Fruit fly (Drosophila melanogaster): Measurements from ENCODE around the gene Sfp24Bc.

Sfp24Bc gene

dm6 chr2L:3719414-3719959 is 49.1 kb upstream of the Sfp24Bc start (continued):
- TF ChIP-seq CG10654 (GFP tag; optimal IDR thresholded peaks at IDR 0.05) (peak; percentile 8), CG15514 (GFP tag; optimal IDR thresholded peaks at IDR 0.05) (peak; percentile 1), CG11504 (tag; optimal IDR thresholded peaks at IDR 0.05) (no peak), yki (optimal IDR thresholded peaks at IDR 0.05) (no peak), HLH3B (GFP tag; IDR thresholded peaks at IDR 0.05) (no peak), Hr3 (GFP tag; optimal IDR thresholded peaks at IDR 0.05) (no peak), CG10959 (GFP tag; IDR thresholded peaks at IDR 0.05) (no peak), Doc2 (GFP tag; IDR thresholded peaks at IDR 0.05) (no peak), chinmo (GFP tag; IDR thresholded peaks at IDR 0.05; ENCODE audit: partially characterized antibody) (no peak), CG13624 (GFP tag; optimal IDR thresholded peaks at IDR 0.05) (no peak), CG16863 (GFP tag; optimal IDR thresholded peaks at IDR 0.05) (no peak), dan (GFP tag; IDR thresholded peaks at IDR 0.05) (no peak), E2f2 (GFP tag; IDR thresholded peaks at IDR 0.05) (peak; percentile 16; the same call in 1 of the 2 replicates)

DNA sequence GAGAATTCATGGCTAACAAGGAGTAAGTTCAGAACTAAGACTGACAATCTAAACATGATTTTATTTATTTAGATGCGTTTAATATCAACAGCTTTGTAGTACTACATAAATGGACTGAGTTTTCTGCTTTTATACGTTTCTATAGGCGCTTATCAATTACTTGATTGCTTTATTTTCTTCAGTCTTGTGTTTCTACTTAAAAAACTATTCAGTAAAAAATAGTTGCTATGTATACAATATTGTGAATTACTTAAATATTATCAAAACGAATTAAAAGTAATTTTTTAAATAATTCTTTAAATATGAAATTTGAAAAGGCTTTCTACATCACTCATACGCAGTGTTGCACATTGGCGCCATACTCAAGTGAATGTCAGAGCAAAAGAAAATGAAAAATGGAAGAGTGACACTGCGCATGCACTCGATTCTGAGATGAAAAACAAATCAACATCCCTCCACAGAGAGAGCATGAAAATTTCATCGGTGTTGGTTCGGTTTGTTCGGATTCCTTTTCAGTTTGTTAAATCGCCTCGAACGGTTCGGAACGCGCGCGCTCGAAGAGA is 47.4 kb upstream of the Sfp24Bc start, which contains the start of the genes lectin-24A and Shaw:
lectin-24A (minus strand) TSS at position 101 of the 563 bp plus-strand sequence.
Shaw (plus strand) TSS at position 513 of the 563 bp plus-strand sequence.
- no peak for TF ChIP-seq vfl (GFP tag; optimal IDR thresholded peaks at IDR 0.05)
- no peak for TF ChIP-seq ab (GFP tag; optimal IDR thresholded peaks at IDR 0.05)
- TF ChIP-seq ewg (GFP tag; optimal IDR thresholded peaks at IDR 0.05): peak; percentile 83
- no peak for TF ChIP-seq CG8388 (GFP tag; optimal IDR thresholded peaks at IDR 0.05)
- TF ChIP-seq Ptx1 (GFP tag; IDR thresholded peaks at IDR 0.05): no peak
- peak; percentile 19 for TF ChIP-seq Dp (GFP tag; optimal IDR thresholded peaks at IDR 0.05)
- no peak for TF ChIP-seq CG33213 (GFP tag; optimal IDR thresholded peaks at IDR 0.05)
- TF ChIP-seq CG3838 (GFP tag; optimal IDR thresholded peaks at IDR 0.05): no peak
- TF ChIP-seq fru (optimal IDR thresholded peaks at IDR 0.05): no peak
- no peak for TF ChIP-seq scrt (GFP tag; optimal IDR thresholded peaks at IDR 0.05)
- TF ChIP-seq HLH3B (GFP tag; IDR thresholded peaks at IDR 0.05): no peak
- TF ChIP-seq ro (GFP tag; IDR thresholded peaks at IDR 0.05): no peak
- no peak for TF ChIP-seq fd96Cb (tag; optimal IDR thresholded peaks at IDR 0.05)
- TF ChIP-seq fd102C (GFP tag; optimal IDR thresholded peaks at IDR 0.05): no peak
- TF ChIP-seq zen2 (GFP tag; IDR thresholded peaks at IDR 0.05; ENCODE audit: partially characterized antibody): no peak
- TF ChIP-seq tgo (GFP tag; IDR thresholded peaks at IDR 0.05): no peak
- TF ChIP-seq CG6175 (GFP tag; IDR thresholded peaks at IDR 0.05): no peak
- peak; percentile 48 for TF ChIP-seq CG2116 (GFP tag; optimal IDR thresholded peaks at IDR 0.05)
- peak; percentile 31 for TF ChIP-seq psq (GFP tag; optimal IDR thresholded peaks at IDR 0.05)
- TF ChIP-seq E2f2 (GFP tag; IDR thresholded peaks at IDR 0.05): peak; percentile 36; the same call in 1 of the 2 replicates
- TF ChIP-seq Fer3 (tag; optimal IDR thresholded peaks at IDR 0.05): no peak
- TF ChIP-seq Hsf (GFP tag; optimal IDR thresholded peaks at IDR 0.05): no peak
- no peak for TF ChIP-seq CG4404 (GFP tag; IDR thresholded peaks at IDR 0.05)
- no peak for TF ChIP-seq cwo (GFP tag; optimal IDR thresholded peaks at IDR 0.05)
- peak; percentile 73 for TF ChIP-seq Deaf1 (tag; optimal IDR thresholded peaks at IDR 0.05)
- TF ChIP-seq CTCF (GFP tag; optimal IDR thresholded peaks at IDR 0.05): no peak
- peak; percentile 2 for TF ChIP-seq pzg (GFP tag; optimal IDR thresholded peaks at IDR 0.05)
- TF ChIP-seq da (GFP tag; optimal IDR thresholded peaks at IDR 0.05): no peak
